Worm (Caenorhabditis elegans): ENCODE results near the gene Y62H9A.13.
A peak's percentile ranks its signal among the peaks of the same experiment; 100 is the strongest.

The Y62H9A.13 gene

DNA sequence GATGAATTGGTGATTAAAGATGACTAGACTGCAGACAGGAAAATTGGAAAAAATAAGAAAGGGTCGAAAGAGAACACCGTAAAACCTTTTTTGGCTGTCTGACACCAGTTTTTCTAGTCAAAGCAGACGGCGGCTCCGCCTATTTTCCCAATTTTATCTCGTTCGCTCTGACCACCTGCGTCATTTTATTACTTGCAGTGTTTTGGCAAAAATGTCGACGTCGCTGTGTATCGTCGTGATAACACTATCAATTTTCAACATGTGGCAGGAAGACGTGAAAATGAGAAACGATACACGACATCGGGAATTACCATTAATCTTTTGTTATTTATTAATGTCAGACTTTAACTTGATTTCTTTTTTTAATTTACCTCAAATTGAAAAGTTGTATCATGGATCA, 6.8 kb upstream of the Y62H9A.13 start, which contains the start of gene Y62H9A.15 (continued):
- no peak for TF ChIP-seq zfp-3 (GFP tag; conservative IDR thresholded peaks at IDR 0.05)
- TF ChIP-seq lin-13 (GFP tag; optimal IDR thresholded peaks at IDR 0.05): no peak
- TF ChIP-seq dmd-9 (GFP tag; IDR thresholded peaks at IDR 0.05): no peak
- no peak for TF ChIP-seq ZK546.5 (tag; optimal IDR thresholded peaks at IDR 0.05)

DNA sequence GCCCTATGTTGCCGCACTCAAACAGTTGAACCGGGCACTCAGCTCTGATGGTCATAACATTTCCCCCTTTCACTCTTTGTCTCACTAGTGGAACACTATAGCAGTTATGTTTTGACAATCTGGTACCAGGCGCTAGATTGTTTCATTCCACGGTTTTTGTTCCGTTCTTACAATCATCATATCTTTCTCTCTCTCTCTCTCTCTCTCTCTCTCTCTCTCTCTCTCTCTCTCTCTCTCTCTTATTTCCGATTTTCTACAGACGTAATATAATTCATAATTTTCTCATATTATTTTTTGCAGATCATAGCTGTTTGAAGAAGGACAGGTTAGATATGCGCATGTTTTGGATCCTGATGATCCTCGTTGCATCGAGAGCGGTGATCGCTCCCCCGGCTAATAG, 3.0 kb upstream of the Y62H9A.13 start, which contains the start of gene Y62H9A.12:
Y62H9A.12 (plus strand) TSS at position 301 of the 400 bp plus-strand sequence.
- TF ChIP-seq madf-5 (GFP tag; IDR thresholded peaks at IDR 0.05) (no peak), skn-1 (tag; optimal IDR thresholded peaks at IDR 0.05) (no peak), dmd-9 (GFP tag; IDR thresholded peaks at IDR 0.05) (no peak)

DNA sequence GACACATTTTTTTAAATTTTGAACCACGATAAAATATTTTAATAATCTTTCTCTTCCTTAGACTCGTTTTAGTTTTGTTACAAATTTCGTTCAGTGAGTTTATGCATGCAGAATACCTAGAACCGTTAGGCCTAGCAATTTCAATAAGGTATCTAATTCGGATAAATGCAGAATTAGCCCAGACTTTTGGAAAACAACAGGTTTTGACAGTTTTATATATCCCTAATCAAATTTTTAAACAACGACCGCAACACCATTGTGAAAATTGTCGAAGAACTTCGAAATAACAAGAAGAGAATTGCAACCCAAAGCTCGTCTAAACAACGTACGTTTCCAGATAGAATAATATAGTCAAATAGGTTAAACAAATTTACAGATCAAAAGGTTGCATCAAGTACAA, 1.2 kb downstream of the Y62H9A.13 start, which contains the start of gene Y62H9A.16:
Y62H9A.16 (plus strand) TSS at position 301 of the 400 bp plus-strand sequence.
- TF ChIP-seq Y105C5A.15 (GFP tag; IDR thresholded peaks at IDR 0.05): no peak
- TF ChIP-seq skn-1 (tag; optimal IDR thresholded peaks at IDR 0.05): no peak
- TF ChIP-seq pqm-1 (tag; optimal IDR thresholded peaks at IDR 0.05): no peak
- TF ChIP-seq dmd-8 (GFP tag; IDR thresholded peaks at IDR 0.05): no peak
- no peak for TF ChIP-seq nhr-11 (tag; optimal IDR thresholded peaks at IDR 0.05)
- no peak for TF ChIP-seq lin-13 (GFP tag; optimal IDR thresholded peaks at IDR 0.05)
- TF ChIP-seq aha-1 (tag): peak; percentile 46
- no peak for TF ChIP-seq gei-8 (GFP tag; optimal IDR thresholded peaks at IDR 0.05)
- TF ChIP-seq fos-1 (tag; optimal IDR thresholded peaks at IDR 0.05): no peak

DNA sequence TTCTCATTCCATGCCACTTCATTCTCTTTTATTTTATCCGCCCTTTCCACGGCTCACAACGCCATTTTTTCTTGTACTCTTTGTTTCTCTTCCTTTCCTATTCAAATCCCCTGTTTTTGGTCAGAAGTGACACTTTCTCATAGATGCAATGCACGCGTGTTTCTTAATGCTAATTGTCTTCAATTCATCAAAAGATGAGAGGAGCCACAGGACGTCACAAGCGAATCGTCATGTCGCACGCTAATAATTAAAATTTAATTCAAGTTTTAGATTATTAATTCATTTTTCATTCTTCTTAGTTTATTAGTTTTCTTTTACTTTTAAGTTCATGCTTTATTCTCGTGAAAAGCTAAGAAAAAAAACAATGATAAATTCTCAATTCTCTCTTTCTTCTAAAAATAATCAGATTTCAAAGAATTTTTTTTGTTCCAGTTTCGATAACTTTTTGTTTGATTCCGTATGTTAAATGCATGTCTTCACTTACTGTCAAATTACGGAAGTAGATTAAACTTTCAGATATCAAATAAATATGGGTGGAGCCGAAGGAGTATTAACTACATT, 4.0 kb downstream of the Y62H9A.13 start, which contains the start of gene Y62H9A.14:
Y62H9A.14 (plus strand) TSS at position 511 of the 561 bp plus-strand sequence.
- TF ChIP-seq lin-39 (tag; optimal IDR thresholded peaks at IDR 0.05) (no peak), nhr-10 (tag; optimal IDR thresholded peaks at IDR 0.05) (no peak), jun-1 (tag; optimal IDR thresholded peaks at IDR 0.05) (no peak), nhr-42 (GFP tag; IDR thresholded peaks at IDR 0.05) (no peak), zfp-2 (tag; optimal IDR thresholded peaks at IDR 0.05) (no peak), F37D6.2 (tag; optimal IDR thresholded peaks at IDR 0.05) (no peak), hif-1 (tag; optimal IDR thresholded peaks at IDR 0.05) (no peak), ZK546.5 (tag; optimal IDR thresholded peaks at IDR 0.05) (no peak), lsy-2 (tag; optimal IDR thresholded peaks at IDR 0.05) (no peak), ZK337.2 (GFP tag; IDR thresholded peaks at IDR 0.05) (no peak), F10B5.3 (tag; optimal IDR thresholded peaks at IDR 0.05) (no peak), tra-1 (GFP tag; IDR thresholded peaks at IDR 0.05) (no peak), aly-2 (tag; optimal IDR thresholded peaks at IDR 0.05) (no peak), nhr-28 (tag; optimal IDR thresholded peaks at IDR 0.05) (no peak), nhr-11 (tag; optimal IDR thresholded peaks at IDR 0.05) (no peak), ctbp-1 (GFP tag; IDR thresholded peaks at IDR 0.05) (no peak)

DNA sequence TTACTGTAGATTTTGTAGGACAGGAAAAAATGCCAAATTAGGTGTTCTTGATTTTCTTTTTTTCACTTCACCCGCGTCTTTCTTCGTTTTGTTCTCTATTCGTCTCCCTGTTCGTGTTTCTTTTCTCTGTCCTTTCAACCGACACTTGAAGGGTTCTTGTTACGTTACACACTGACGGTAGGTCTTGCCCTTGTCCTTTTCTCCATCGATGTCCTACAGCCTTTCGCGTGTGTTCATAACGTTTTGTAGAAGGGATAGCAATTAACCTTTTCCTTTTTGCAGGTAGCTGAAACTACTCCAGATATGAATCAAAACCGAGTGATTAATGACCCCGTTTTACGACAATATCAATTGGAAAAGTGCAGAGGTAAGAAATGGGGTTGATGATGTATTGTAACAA, 7.4 kb downstream of the Y62H9A.13 start, which contains the start of gene F55G7.1:
F55G7.1 (plus strand) TSS at position 276 of the 400 bp plus-strand sequence.
- TF ChIP-seq pha-4 (GFP tag; IDR thresholded peaks at IDR 0.05): no peak; the same call in 1 of the 2 replicates
- no peak for TF ChIP-seq pha-4 (tag; optimal IDR thresholded peaks at IDR 0.05)
- no peak for TF ChIP-seq tra-1 (GFP tag; IDR thresholded peaks at IDR 0.05)
- no peak for TF ChIP-seq ceh-32 (tag; optimal IDR thresholded peaks at IDR 0.05; ENCODE audit: poor library complexity)
- TF ChIP-seq ztf-11 (tag; optimal IDR thresholded peaks at IDR 0.05): no peak
- peak; percentile 68 for TF ChIP-seq T20F7.1 (GFP tag; optimal IDR thresholded peaks at IDR 0.05)
- 0 out of 2 replicates have a peak, but pooled peaks have one; percentile 7 for TF ChIP-seq php-3 (GFP tag; IDR thresholded peaks at IDR 0.05)
- TF ChIP-seq lir-3 (tag; optimal IDR thresholded peaks at IDR 0.05): no peak
- TF ChIP-seq F44E2.7 (GFP tag; IDR thresholded peaks at IDR 0.05): no peak
- TF ChIP-seq pqm-1 (tag; optimal IDR thresholded peaks at IDR 0.05): no peak
- no peak for TF ChIP-seq R02D3.7 (tag; optimal IDR thresholded peaks at IDR 0.05)
- no peak for TF ChIP-seq ces-1 (GFP tag; optimal IDR thresholded peaks at IDR 0.05)
- TF ChIP-seq nhr-25 (tag; optimal IDR thresholded peaks at IDR 0.05; ENCODE audit: borderline replicate concordance, insufficient read depth): no peak
- no peak for TF ChIP-seq zfp-2 (tag; optimal IDR thresholded peaks at IDR 0.05)
- TF ChIP-seq Y48G9A.11 (GFP tag; IDR thresholded peaks at IDR 0.05): no peak
- peak; percentile 71 for TF ChIP-seq ztf-7 (tag; optimal IDR thresholded peaks at IDR 0.05)
- TF ChIP-seq dpl-1 (GFP tag; optimal IDR thresholded peaks at IDR 0.05): no peak
- no peak for TF ChIP-seq dmd-9 (GFP tag; IDR thresholded peaks at IDR 0.05)
- peak; percentile 45 for TF ChIP-seq nhr-28 (tag; optimal IDR thresholded peaks at IDR 0.05)
- TF ChIP-seq mxl-3 (GFP tag; optimal IDR thresholded peaks at IDR 0.05): peak; percentile 73
- TF ChIP-seq lin-38 (GFP tag; IDR thresholded peaks at IDR 0.05): no peak
- no peak for TF ChIP-seq nhr-6 (tag; optimal IDR thresholded peaks at IDR 0.05)
- TF ChIP-seq nhr-42 (GFP tag; IDR thresholded peaks at IDR 0.05): peak; percentile 60; the same call in 1 of the 2 replicates

Measured in whole organism, L4 larva.